Worm (Caenorhabditis elegans) whole organism, L4 larva: Measurements from ENCODE around the gene R05F9.11.

ENCODE experiments used
- F10B5.3 ChIP-seq: sonication (generic microtip); optimal IDR thresholded peaks from 2 replicates; lab custom pipeline; 2016; ENCODE audit warnings: mild to moderate bottlenecking, missing genetic modification characterization, missing compliant biosample characterization
- F44E2.7 ChIP-seq: fragments of 200-800 bp; sonication (Bioruptor generic); IDR thresholded peaks from 2 replicates; pipeline ENCODE4 v2.1.2; 2022; ENCODE audit warnings: missing genetic modification characterization, missing compliant biosample characterization
- T20F7.1 ChIP-seq: fragments of 200-800 bp; sonication (Bioruptor generic); optimal IDR thresholded peaks from 2 replicates; lab custom pipeline; 2018; ENCODE audit warnings: mild to moderate bottlenecking, missing genetic modification characterization, missing compliant biosample characterization
- Y105C5A.15 ChIP-seq: fragments of 200-800 bp; sonication (Bioruptor generic); IDR thresholded peaks from 2 replicates; pipeline ENCODE4 v1.3.6; 2022; ENCODE audit warnings: missing genetic modification characterization, missing compliant biosample characterization
- Y48G9A.11 ChIP-seq: fragments of 200-800 bp; sonication (Bioruptor generic); IDR thresholded peaks from 2 replicates; pipeline ENCODE4 v1.3.6; 2022; ENCODE audit warnings: missing genetic modification reagents, missing genetic modification characterization, missing compliant biosample characterization
- ZK546.5 ChIP-seq, 2 experiments: sonication (generic microtip); optimal IDR thresholded peaks; 2 replicates each; lab custom pipeline; 2017; ENCODE audit warnings: missing biosample characterization in 2 of 2, missing genetic modification characterization in 2 of 2
- ama-1 ChIP-seq: fragments of 150-350 bp; optimal IDR thresholded peaks from 2 replicates; lab custom pipeline; 2014; ENCODE audit warnings: inconsistent platforms, mixed read lengths
- ceh-44 ChIP-seq: fragments of 200-800 bp; sonication (Bioruptor generic); IDR thresholded peaks from 2 replicates; pipeline ENCODE4 v1.3.6; 2022; ENCODE audit warnings: missing genetic modification reagents, missing genetic modification characterization, missing compliant biosample characterization
- ceh-82 ChIP-seq: sonication (generic microtip); optimal IDR thresholded peaks from 2 replicates; lab custom pipeline; 2017; ENCODE audit warnings: missing biosample characterization, missing genetic modification characterization
- cey-2 ChIP-seq: sonication (generic microtip); optimal IDR thresholded peaks from 3 replicates; lab custom pipeline; 2017; ENCODE audit warnings: missing genetic modification characterization, mild to moderate bottlenecking, missing compliant biosample characterization, antibody characterized with exemption, borderline replicate concordance; ENCODE audit not compliant: insufficient read depth
- daf-12 ChIP-seq: fragments of 150-350 bp; optimal IDR thresholded peaks from 2 replicates; lab custom pipeline; 2014; ENCODE audit warnings: missing biosample characterization, missing genetic modification reagents, missing genetic modification characterization
- daf-8 ChIP-seq: fragments of 200-800 bp; sonication (Bioruptor generic); IDR thresholded peaks from 2 replicates; pipeline ENCODE4 v1.3.6; 2022; ENCODE audit warnings: missing genetic modification characterization, missing compliant biosample characterization
- dmd-9 ChIP-seq: fragments of 200-800 bp; sonication (Bioruptor generic); IDR thresholded peaks from 2 replicates; pipeline ENCODE4 v1.3.6; 2022; ENCODE audit warnings: missing genetic modification reagents, missing genetic modification characterization, missing compliant biosample characterization
- egl-43 ChIP-seq: fragments of 200-800 bp; sonication (Bioruptor generic); IDR thresholded peaks from 2 replicates; pipeline ENCODE4 v1.3.6; 2022; ENCODE audit warnings: missing genetic modification reagents, missing genetic modification characterization, missing compliant biosample characterization
- fkh-10 ChIP-seq: fragments of 150-350 bp; optimal IDR thresholded peaks from 2 replicates; lab custom pipeline; 2014; ENCODE audit warnings: missing biosample characterization, missing genetic modification reagents, missing genetic modification characterization
- fos-1 ChIP-seq: fragments of 150-350 bp; optimal IDR thresholded peaks from 2 replicates; lab custom pipeline; 2014; ENCODE audit warnings: missing biosample characterization, missing genetic modification characterization
- hlh-11 ChIP-seq: fragments of 200-800 bp; sonication (Bioruptor generic); optimal IDR thresholded peaks from 2 replicates; lab custom pipeline; 2018; ENCODE audit warnings: mild to moderate bottlenecking, missing genetic modification characterization, missing compliant biosample characterization
- hmg-1.1 ChIP-seq: fragments of 200-800 bp; sonication (Bioruptor generic); IDR thresholded peaks from 2 replicates; pipeline ENCODE4 v1.3.6; 2022; ENCODE audit warnings: missing genetic modification reagents, missing genetic modification characterization, missing compliant biosample characterization
- jun-1 ChIP-seq: fragments of 150-350 bp; optimal IDR thresholded peaks from 2 replicates; lab custom pipeline; 2014; ENCODE audit warnings: missing biosample characterization, missing genetic modification reagents, missing genetic modification characterization
- lim-7 ChIP-seq: fragments of 200-800 bp; sonication (Bioruptor generic); IDR thresholded peaks from 2 replicates; pipeline ENCODE4 v1.3.6; 2022; ENCODE audit warnings: missing genetic modification characterization, missing compliant biosample characterization
- lin-15B ChIP-seq: fragments of 150-350 bp; sonication (generic microtip); optimal IDR thresholded peaks from 3 replicates; lab custom pipeline; 2014; ENCODE audit warnings: missing biosample characterization, missing genetic modification characterization
- madf-5 ChIP-seq, 2 experiments: fragments of 200-800 bp; sonication (Bioruptor generic); IDR thresholded peaks; 2 replicates each; pipeline ENCODE4 v1.3.6; 2022; ENCODE audit warnings: missing compliant biosample characterization in 2 of 2, missing genetic modification characterization in 2 of 2
- mdl-1 ChIP-seq, 2 experiments: fragments of 150-350 bp in 1 of 2; sonication (generic microtip) in 1 of 2; optimal IDR thresholded peaks; 2 replicates each; lab custom pipeline; 2014 to 2017; ENCODE audit warnings: missing biosample characterization in 2 of 2, missing genetic modification characterization in 2 of 2
- mep-1 ChIP-seq: fragments of 150-350 bp; sonication (generic microtip); optimal IDR thresholded peaks from 3 replicates; lab custom pipeline; 2014; ENCODE audit warnings: missing biosample characterization, missing genetic modification characterization
- mxl-3 ChIP-seq: fragments of 200-800 bp; sonication (Bioruptor generic); optimal IDR thresholded peaks from 2 replicates; lab custom pipeline; 2018; ENCODE audit warnings: mild to moderate bottlenecking, missing genetic modification characterization, missing compliant biosample characterization
- nhr-10 ChIP-seq: fragments of 150-350 bp; optimal IDR thresholded peaks from 2 replicates; lab custom pipeline; 2014; ENCODE audit warnings: missing biosample characterization, missing genetic modification characterization
- nhr-102 ChIP-seq: sonication (generic microtip); optimal IDR thresholded peaks from 2 replicates; lab custom pipeline; 2016; ENCODE audit warnings: mild to moderate bottlenecking, missing genetic modification characterization, moderate library complexity, missing compliant biosample characterization
- nhr-42 ChIP-seq: fragments of 200-800 bp; sonication (Bioruptor generic); IDR thresholded peaks from 2 replicates; pipeline ENCODE4 v1.3.6; 2022; ENCODE audit warnings: missing genetic modification characterization, missing compliant biosample characterization
- nhr-48 ChIP-seq: sonication (generic microtip); optimal IDR thresholded peaks from 2 replicates; lab custom pipeline; 2016; ENCODE audit warnings: mild to moderate bottlenecking, missing genetic modification characterization, missing compliant biosample characterization
- nhr-76 ChIP-seq: fragments of 150-350 bp; optimal IDR thresholded peaks from 2 replicates; lab custom pipeline; 2014; ENCODE audit warnings: missing biosample characterization, missing genetic modification characterization
- pha-4 ChIP-seq, 2 experiments: fragments of 150-350 bp in 1 of 2; fragments of 200-800 bp in 1 of 2; sonication (Bioruptor generic) in 1 of 2; IDR thresholded peaks in 1 of 2; optimal IDR thresholded peaks in 1 of 2; 2 replicates each; pipeline versions ENCODE4 v1.3.6 to Lab custom; 2014 to 2022; ENCODE audit warnings: missing genetic modification characterization in 2 of 2, missing genetic modification reagents in 2 of 2, missing biosample characterization in 1 of 2, missing compliant biosample characterization in 1 of 2
- rbr-2 ChIP-seq: sonication (generic microtip); optimal IDR thresholded peaks from 2 replicates; lab custom pipeline; 2016; ENCODE audit warnings: missing genotype, missing genetic modification characterization, missing compliant biosample characterization
- saeg-2 ChIP-seq: fragments of 200-800 bp; sonication (Bioruptor generic); IDR thresholded peaks from 2 replicates; pipeline ENCODE4 v1.3.6; 2022; ENCODE audit warnings: missing genetic modification reagents, missing genetic modification characterization, missing compliant biosample characterization
- snpc-4 ChIP-seq: fragments of 150-350 bp; optimal IDR thresholded peaks from 2 replicates; lab custom pipeline; 2014; ENCODE audit warnings: missing biosample characterization, missing genetic modification characterization
- spr-1 ChIP-seq: sonication (generic microtip); optimal IDR thresholded peaks from 2 replicates; lab custom pipeline; 2016; ENCODE audit warnings: mild to moderate bottlenecking, missing genetic modification characterization, missing compliant biosample characterization
- spr-3 ChIP-seq: fragments of 200-800 bp; sonication (Bioruptor generic); optimal IDR thresholded peaks from 2 replicates; lab custom pipeline; 2018; ENCODE audit warnings: mild to moderate bottlenecking, missing genetic modification characterization, missing compliant biosample characterization
- tag-97 ChIP-seq: fragments of 200-800 bp; sonication (Bioruptor generic); IDR thresholded peaks from 2 replicates; pipeline ENCODE4 v1.3.6; 2022; ENCODE audit warnings: missing genetic modification characterization, missing compliant biosample characterization
- zag-1 ChIP-seq: fragments of 150-350 bp; optimal IDR thresholded peaks from 2 replicates; lab custom pipeline; 2014; ENCODE audit warnings: missing biosample characterization, missing genetic modification characterization
- zip-2 ChIP-seq: fragments of 150-350 bp; optimal IDR thresholded peaks from 2 replicates; lab custom pipeline; 2014; ENCODE audit warnings: missing biosample characterization, missing genetic modification characterization

R05F9.11 gene

DNA sequence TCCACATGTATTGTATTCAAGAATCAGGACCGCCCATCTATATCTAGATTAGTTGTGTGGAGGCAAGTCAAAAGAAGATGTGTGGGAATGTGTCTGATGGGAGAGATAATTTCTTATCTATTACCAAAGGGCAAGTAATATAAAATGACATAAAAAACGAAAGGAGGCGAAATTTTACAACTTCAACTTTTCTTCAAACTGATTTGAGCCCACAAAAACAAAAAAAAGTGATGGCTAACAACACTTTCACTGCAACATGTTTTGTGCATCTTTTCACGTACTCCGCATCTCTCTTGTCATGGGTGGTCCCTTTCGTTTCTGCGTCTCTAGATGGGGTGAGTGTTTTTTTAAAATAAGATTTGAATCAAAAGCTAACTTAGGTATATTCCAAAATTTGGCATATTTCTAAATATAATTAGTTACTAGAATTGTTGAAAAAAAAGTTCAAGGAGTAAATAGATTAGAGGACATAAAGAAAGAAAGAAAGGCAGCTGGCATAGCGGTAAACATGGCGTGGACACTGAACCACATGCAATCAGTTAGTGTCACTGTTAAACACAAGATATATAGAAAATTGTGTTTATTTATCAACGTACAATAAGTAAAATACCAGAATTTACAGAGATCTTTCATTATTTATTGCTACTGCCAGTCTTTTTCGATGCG, 27.7 kb upstream of the R05F9.11 start, which contains the start of gene ZK546.19 (continued):
- TF ChIP-seq dmd-9 (GFP tag; lab: Robert Waterston, UW) (no peak), hlh-11 (tag; lab: Kevin White, UChicago) (peak; percentile 5), daf-12 (no peak), mdl-1 (tag; optimal IDR thresholded peaks at IDR 0.05; lab: Kevin White, UChicago) (no peak), lim-7 (GFP tag; lab: Robert Waterston, UW) (no peak), nhr-10 (tag; lab: Kevin White, UChicago) (peak; percentile 5), snpc-4 (no peak), spr-1 (tag; lab: Kevin White, UChicago) (no peak), F44E2.7 (GFP tag; lab: Robert Waterston, UW) (no peak), ama-1 (peak; percentile 27), egl-43 (GFP tag; lab: Robert Waterston, UW) (no peak), ceh-82 (tag; lab: Kevin White, UChicago) (no peak), cey-2 (tag; lab: Kevin White, UChicago) (no peak), ZK546.5 (tag; optimal IDR thresholded peaks at IDR 0.05; lab: Kevin White, UChicago) (no peak), zag-1 (tag; lab: Kevin White, UChicago) (no peak), nhr-48 (no peak), Y105C5A.15 (no peak), nhr-102 (tag; lab: Kevin White, UChicago) (no peak)

DNA sequence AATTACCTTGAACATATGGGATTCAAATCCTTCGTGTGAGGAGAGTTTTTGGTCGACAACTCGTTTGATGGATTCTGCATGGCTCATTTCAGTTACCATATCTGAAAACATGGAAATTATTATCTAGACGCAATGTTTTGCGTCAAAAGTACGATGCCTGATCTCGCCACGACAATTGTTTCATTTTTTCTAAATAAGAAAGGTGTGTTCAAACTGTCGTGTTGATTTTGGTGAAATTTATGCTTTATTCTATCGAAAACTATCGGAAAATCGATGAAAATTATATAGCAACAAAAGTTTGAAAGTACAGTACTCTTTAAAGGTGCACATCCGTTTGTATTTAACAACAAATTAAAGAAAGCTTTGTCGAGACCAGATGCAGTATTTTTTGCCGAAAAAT, 27.0 kb upstream of the R05F9.11 start, which contains the start of gene cblc-1:
Gene cblc-1 (minus strand): TSS at position 101 of the 400 bp plus-strand sequence.
- TF ChIP-seq pha-4 (GFP tag; IDR thresholded peaks at IDR 0.05; lab: Robert Waterston, UW) (no peak), pha-4 (tag; optimal IDR thresholded peaks at IDR 0.05; lab: Kevin White, UChicago) (no peak), madf-5 (GFP tag; IDR thresholded peaks at IDR 0.05; lab: Robert Waterston, UW) (no peak), daf-8 (no peak), ceh-44 (GFP tag; lab: Robert Waterston, UW) (no peak), T20F7.1 (GFP tag; lab: Kevin White, UChicago) (no peak), fos-1 (no peak), rbr-2 (tag; lab: Kevin White, UChicago) (no peak), spr-3 (no peak), Y48G9A.11 (GFP tag; lab: Robert Waterston, UW) (no peak), mep-1 (no peak)
- TF ChIP-seq, all 104 proteins: peak for 0

DNA sequence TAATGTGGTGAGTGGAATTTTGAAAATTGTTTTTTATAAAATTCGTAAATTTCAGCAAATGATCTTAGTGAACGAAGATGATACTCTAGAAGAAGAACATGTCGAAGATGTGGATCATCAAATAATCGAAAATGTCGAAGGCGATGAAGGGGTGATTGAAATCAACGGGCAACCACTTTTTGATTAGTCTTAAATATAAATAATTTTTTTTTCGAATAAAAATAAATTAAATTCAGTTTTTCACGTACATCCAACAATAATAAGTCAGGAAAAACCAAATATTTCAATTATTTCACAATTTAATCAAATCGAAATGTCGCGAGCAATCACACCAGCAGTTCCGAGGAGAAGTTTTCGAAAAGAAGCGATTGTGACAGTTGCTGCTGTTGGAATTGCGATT, 23.7 kb upstream of the R05F9.11 start, which contains the start of gene ZK546.4:
Gene ZK546.4 (plus strand): TSS at position 301 of the 400 bp plus-strand sequence.
- TF ChIP-seq zip-2 (no peak), spr-3 (no peak), pha-4 (GFP tag; IDR thresholded peaks at IDR 0.05; lab: Robert Waterston, UW) (no peak), pha-4 (tag; optimal IDR thresholded peaks at IDR 0.05; lab: Kevin White, UChicago) (no peak), nhr-76 (tag; lab: Kevin White, UChicago) (no peak), jun-1 (tag; lab: Kevin White, UChicago) (no peak), T20F7.1 (GFP tag; lab: Kevin White, UChicago) (no peak), mdl-1 (tag; optimal IDR thresholded peaks at IDR 0.05; lab: Kevin White, UChicago) (no peak), cey-2 (tag; lab: Kevin White, UChicago) (no peak), lin-15B (tag; lab: Kevin White, UChicago) (no peak), fkh-10 (GFP tag; lab: Kevin White, UChicago) (no peak), hmg-1.1 (GFP tag; lab: Robert Waterston, UW) (no peak), tag-97 (no peak), nhr-42 (GFP tag; lab: Robert Waterston, UW) (no peak), saeg-2 (no peak), F10B5.3 (tag; lab: Kevin White, UChicago) (no peak), mxl-3 (GFP tag; lab: Kevin White, UChicago) (no peak), zag-1 (tag; lab: Kevin White, UChicago) (no peak)
